Fruit fly (Drosophila melanogaster): ENCODE measurements around the gene Zmynd8.

DNA sequence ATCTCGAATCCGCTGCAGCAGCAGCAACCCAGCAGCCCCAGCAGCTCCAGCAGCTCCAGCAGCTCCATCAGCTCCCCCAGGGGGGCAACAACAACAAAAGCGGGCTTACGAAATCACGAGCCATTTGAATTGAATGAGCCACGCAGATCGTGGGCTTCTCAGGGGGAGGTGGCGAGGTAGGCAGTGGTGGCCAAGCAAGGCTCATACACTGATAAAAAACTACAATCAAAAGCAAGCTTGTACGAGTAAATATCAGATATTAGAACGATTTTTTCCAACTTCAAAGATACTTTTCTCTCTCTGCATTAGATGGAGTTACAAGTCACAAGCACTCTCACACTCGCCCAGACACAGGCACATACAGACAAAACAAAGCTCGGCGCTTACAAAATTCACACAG is 39.9 kb downstream of the Zmynd8 start:
- peak; percentile 22 for TF ChIP-seq fru (GFP tag; optimal IDR thresholded peaks at IDR 0.05)
- no peak for TF ChIP-seq psq (GFP tag; optimal IDR thresholded peaks at IDR 0.05)
- no peak for TF ChIP-seq Dfd (GFP tag; optimal IDR thresholded peaks at IDR 0.05)
- no peak for TF ChIP-seq Myc (optimal IDR thresholded peaks at IDR 0.05)
- TF ChIP-seq HLH106 (tag; optimal IDR thresholded peaks at IDR 0.05), result peak; percentile 40
- no peak for TF ChIP-seq GATAd (GFP tag; optimal IDR thresholded peaks at IDR 0.05)
- no peak for TF ChIP-seq sv (GFP tag; optimal IDR thresholded peaks at IDR 0.05)
- TF ChIP-seq Rel (GFP tag; optimal IDR thresholded peaks at IDR 0.05), result no peak
- TF ChIP-seq Rel (tag; optimal IDR thresholded peaks at IDR 0.05), result no peak
- no peak for TF ChIP-seq CrebA (GFP tag; optimal IDR thresholded peaks at IDR 0.05; ENCODE audit: borderline replicate concordance)
- peak; percentile 54 for TF ChIP-seq h (GFP tag; optimal IDR thresholded peaks at IDR 0.05)
- peak; percentile 0 for TF ChIP-seq Sp1 (GFP tag; optimal IDR thresholded peaks at IDR 0.05)
- TF ChIP-seq usp (GFP tag; optimal IDR thresholded peaks at IDR 0.05), result no peak
- no peak for TF ChIP-seq lola (GFP tag; optimal IDR thresholded peaks at IDR 0.05)

Measured in whole organism, wandering third instar larva.